Fruit fly (Drosophila melanogaster): ENCODE measurements around the gene strat.

- TF ChIP-seq psq (GFP tag; optimal IDR thresholded peaks at IDR 0.05) (no peak), CG11093 (GFP tag; IDR thresholded peaks at IDR 0.05) (no peak), ATbp (GFP tag; optimal IDR thresholded peaks at IDR 0.05) (no peak), CG8478 (optimal IDR thresholded peaks at IDR 0.05) (no peak), CG1792 (GFP tag; optimal IDR thresholded peaks at IDR 0.05) (no peak), kah (GFP tag; optimal IDR thresholded peaks at IDR 0.05) (no peak)
Measured at dm6 chr2L:8351333-8351732, 31.2 kb downstream of the strat start.

All from whole organism, embryonic.